Fruit fly (Drosophila melanogaster): ENCODE data around the gene Ada.

Gene Ada

DNA sequence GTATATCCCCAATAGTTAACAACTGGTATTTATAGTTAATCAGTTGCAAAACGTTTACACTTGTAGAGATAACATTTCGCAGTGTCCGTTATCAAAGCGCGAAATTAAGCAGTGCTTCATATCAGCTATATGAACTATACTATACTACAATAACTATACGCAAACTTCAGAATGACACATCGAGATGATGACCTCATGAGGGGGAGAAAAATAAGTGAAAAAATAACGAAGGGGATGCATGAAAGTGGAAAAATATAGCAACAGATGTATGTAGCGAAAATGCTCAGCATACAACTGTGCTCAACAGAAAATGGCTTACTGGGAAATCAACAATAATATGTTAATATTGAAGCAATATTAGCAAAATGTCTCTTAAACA lies 34.2 kb upstream of the Ada start:
- TF ChIP-seq Gug (GFP tag; IDR thresholded peaks at IDR 0.05) = no peak
- TF ChIP-seq Hr4 (GFP tag; optimal IDR thresholded peaks at IDR 0.05) = peak; percentile 17

DNA sequence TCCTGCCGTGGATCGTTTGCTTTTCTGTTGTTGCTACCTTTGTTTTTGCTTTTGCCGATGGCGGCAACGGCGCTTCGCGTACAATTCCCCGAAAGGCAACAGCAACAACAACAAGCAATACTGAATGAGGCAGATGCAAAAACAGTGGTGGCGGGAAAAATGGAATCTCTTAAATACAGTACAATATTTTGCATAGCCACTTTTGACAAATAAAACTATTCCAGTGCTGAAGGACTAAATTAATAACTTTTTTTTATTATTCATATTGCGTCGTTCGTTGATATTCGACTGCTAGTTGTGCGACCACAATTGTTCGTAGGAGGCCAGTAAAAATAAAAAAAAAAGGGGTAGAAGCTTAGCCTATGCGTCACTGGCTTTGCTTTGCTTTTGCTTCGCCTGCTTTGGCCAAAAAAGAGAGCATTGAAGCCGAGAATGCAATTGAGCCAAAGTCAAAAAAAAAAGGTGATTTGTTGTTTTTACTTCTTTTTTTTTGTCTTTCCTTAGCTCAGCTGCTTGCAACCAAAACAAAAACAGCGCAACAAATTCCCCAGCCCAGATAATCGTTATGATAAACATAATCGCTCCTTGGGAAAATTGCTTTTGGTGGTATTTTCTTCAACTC lies 33.1 kb upstream of the Ada start:
- TF ChIP-seq Lpt (GFP tag; optimal IDR thresholded peaks at IDR 0.05) (peak; percentile 99), CG8632 (GFP tag; optimal IDR thresholded peaks at IDR 0.05) (peak; percentile 98), acj6 (GFP tag; optimal IDR thresholded peaks at IDR 0.05) (peak; percentile 98), net (GFP tag; optimal IDR thresholded peaks at IDR 0.05) (peak; percentile 99), Sox14 (GFP tag; optimal IDR thresholded peaks at IDR 0.05) (peak; percentile 99), Eip93F (GFP tag; optimal IDR thresholded peaks at IDR 0.05) (peak; percentile 94), ss (GFP tag; optimal IDR thresholded peaks at IDR 0.05) (peak; percentile 98 to 99), Eip75B (GFP tag; optimal IDR thresholded peaks at IDR 0.05) (peak; percentile 99), topi (GFP tag; optimal IDR thresholded peaks at IDR 0.05) (peak; percentile 97), svp (GFP tag) (peak; percentile 99), dac (GFP tag; optimal IDR thresholded peaks at IDR 0.05) (peak; percentile 99), Blimp-1 (GFP tag; optimal IDR thresholded peaks at IDR 0.05) (peak; percentile 78), Eip78C (GFP tag) (peak; percentile 100), CG31627 (GFP tag; optimal IDR thresholded peaks at IDR 0.05) (peak; percentile 97), CG8319 (GFP tag; optimal IDR thresholded peaks at IDR 0.05) (peak; percentile 95), achi (GFP tag; optimal IDR thresholded peaks at IDR 0.05) (peak; percentile 98), CG6854 (GFP tag; optimal IDR thresholded peaks at IDR 0.05) (peak; percentile 97), CG11902 (GFP tag; optimal IDR thresholded peaks at IDR 0.05) (peak; percentile 96), Sox15 (GFP tag; optimal IDR thresholded peaks at IDR 0.05) (peak; percentile 94), CG10631 (GFP tag; optimal IDR thresholded peaks at IDR 0.05) (peak; percentile 99), fd59A (GFP tag; optimal IDR thresholded peaks at IDR 0.05) (peak; percentile 98), CG6276 (GFP tag; optimal IDR thresholded peaks at IDR 0.05) (peak; percentile 99), Gug (GFP tag; IDR thresholded peaks at IDR 0.05) (peak; percentile 98), CG3919 (GFP tag; optimal IDR thresholded peaks at IDR 0.05) (peak; percentile 99), CG6792 (GFP tag; optimal IDR thresholded peaks at IDR 0.05) (peak; percentile 98), Smox (GFP tag; optimal IDR thresholded peaks at IDR 0.05) (peak; percentile 96), CG1621 (tag; optimal IDR thresholded peaks at IDR 0.05) (peak; percentile 98), Met (GFP tag; optimal IDR thresholded peaks at IDR 0.05) (peak; percentile 98), Hr4 (GFP tag; optimal IDR thresholded peaks at IDR 0.05) (peak; percentile 99), Hr38 (GFP tag; optimal IDR thresholded peaks at IDR 0.05) (peak; percentile 93), fd85E (GFP tag; optimal IDR thresholded peaks at IDR 0.05) (peak; percentile 95), CG32006 (GFP tag; optimal IDR thresholded peaks at IDR 0.05) (peak; percentile 100), cyc (GFP tag; optimal IDR thresholded peaks at IDR 0.05) (peak; percentile 98), OdsH (GFP tag; optimal IDR thresholded peaks at IDR 0.05) (peak; percentile 99), CG6163 (GFP tag; IDR thresholded peaks at IDR 0.05) (peak; percentile 99), CG34406 (GFP tag; optimal IDR thresholded peaks at IDR 0.05) (peak; percentile 97), CG9139 (GFP tag; optimal IDR thresholded peaks at IDR 0.05) (peak; percentile 97), esn (GFP tag; optimal IDR thresholded peaks at IDR 0.05) (peak; percentile 98), vri (GFP tag; optimal IDR thresholded peaks at IDR 0.05) (peak; percentile 97), salr (GFP tag; optimal IDR thresholded peaks at IDR 0.05) (peak; percentile 97 to 99), CG8119 (GFP tag; IDR thresholded peaks at IDR 0.05) (peak; percentile 100), CG16779 (tag; optimal IDR thresholded peaks at IDR 0.05) (peak; percentile 98), CG11762 (GFP tag; optimal IDR thresholded peaks at IDR 0.05; ENCODE audit: insufficient read depth) (peak; percentile 98), CG7368 (GFP tag; optimal IDR thresholded peaks at IDR 0.05) (peak; percentile 98), lz (GFP tag; optimal IDR thresholded peaks at IDR 0.05) (peak; percentile 97), CG3032 (tag; optimal IDR thresholded peaks at IDR 0.05) (peak; percentile 98), CG6808 (GFP tag; optimal IDR thresholded peaks at IDR 0.05) (peak; percentile 98), pdm3 (GFP tag; optimal IDR thresholded peaks at IDR 0.05) (peak; percentile 99), fkh (GFP tag; optimal IDR thresholded peaks at IDR 0.05) (no peak)
